Fruit fly (Drosophila melanogaster) whole organism, pupa: ENCODE results near the gene CG4661.
A peak's percentile ranks its signal among the peaks of the same experiment; 100 is the strongest.

Source experiments
- CG10348 ChIP-seq: fragments of 200-800 bp; sonication (Bioruptor generic); IDR thresholded peaks from 2 replicates; pipeline ENCODE4 v1.3.6; 2022; ENCODE audit warnings: missing biosample characterization, missing genetic modification characterization
- CG12605 ChIP-seq: fragments of 200-800 bp; sonication (Bioruptor generic); IDR thresholded peaks from 2 replicates; pipeline ENCODE4 v1.3.6; 2022; ENCODE audit warnings: missing biosample characterization, missing genetic modification characterization
- CG13204 ChIP-seq: fragments of 200-800 bp; sonication (Bioruptor generic); optimal IDR thresholded peaks from 2 replicates; lab custom pipeline; 2018; ENCODE audit warnings: missing biosample characterization, mild to moderate bottlenecking, missing genetic modification characterization, moderate library complexity
- CG14655 ChIP-seq: fragments of 200-800 bp; sonication (Bioruptor generic); optimal IDR thresholded peaks from 3 replicates; lab custom pipeline; 2017; ENCODE audit warnings: mild to moderate bottlenecking, missing biosample characterization, missing genetic modification reagents, missing genetic modification characterization
- CG15710 ChIP-seq: fragments of 200-800 bp; sonication (Bioruptor generic); optimal IDR thresholded peaks from 2 replicates; lab custom pipeline; 2018; ENCODE audit warnings: missing biosample characterization, mild to moderate bottlenecking, missing genetic modification characterization, moderate library complexity
- CG17806 ChIP-seq: fragments of 200-800 bp; sonication (Bioruptor generic); optimal IDR thresholded peaks from 2 replicates; lab custom pipeline; 2018; ENCODE audit warnings: missing biosample characterization, mild to moderate bottlenecking, missing genetic modification characterization, moderate library complexity
- CG32121 ChIP-seq: fragments of 200-800 bp; sonication (Bioruptor generic); IDR thresholded peaks from 2 replicates; pipeline ENCODE4 v1.3.6; 2022; ENCODE audit warnings: missing biosample characterization, missing genetic modification characterization
- CG34367 ChIP-seq: fragments of 200-800 bp; sonication (Bioruptor generic); optimal IDR thresholded peaks from 2 replicates; lab custom pipeline; 2018; ENCODE audit warnings: missing biosample characterization, mild to moderate bottlenecking, missing genetic modification characterization
- CG4496 ChIP-seq: fragments of 200-800 bp; sonication (Bioruptor generic); IDR thresholded peaks from 3 replicates; pipeline ENCODE4 v1.3.6; 2022; ENCODE audit warnings: missing biosample characterization, missing genetic modification characterization
- CG8159 ChIP-seq: fragments of 200-800 bp; sonication (Bioruptor generic); optimal IDR thresholded peaks from 3 replicates; lab custom pipeline; 2018; ENCODE audit warnings: missing biosample characterization, mild to moderate bottlenecking, missing genetic modification characterization, moderate library complexity
- CG8301 ChIP-seq: fragments of 200-800 bp; sonication (Bioruptor generic); optimal IDR thresholded peaks from 2 replicates; lab custom pipeline; 2018; ENCODE audit warnings: missing biosample characterization, mild to moderate bottlenecking, missing genetic modification characterization
- CG9948 ChIP-seq: fragments of 200-800 bp; sonication (Bioruptor generic); optimal IDR thresholded peaks from 2 replicates; lab custom pipeline; 2018; ENCODE audit warnings: missing biosample characterization, mild to moderate bottlenecking, missing genetic modification characterization, moderate library complexity
- D1 ChIP-seq: fragments of 200-800 bp; sonication (Bioruptor generic); optimal IDR thresholded peaks from 2 replicates; lab custom pipeline; 2018; ENCODE audit warnings: missing biosample characterization, mild to moderate bottlenecking, missing genetic modification characterization, moderate library complexity
- EcR ChIP-seq: fragments of 200-800 bp; sonication (Bioruptor generic); optimal IDR thresholded peaks from 3 replicates; lab custom pipeline; 2019; ENCODE audit warnings: missing biosample characterization, missing genetic modification characterization, mild to moderate bottlenecking, moderate library complexity, missing genetic modification reagents
- Ets98B ChIP-seq: fragments of 200-800 bp; sonication (Bioruptor generic); IDR thresholded peaks from 2 replicates; pipeline ENCODE4 v1.3.6; 2022; ENCODE audit warnings: missing biosample characterization, missing genetic modification characterization
- Pif1A ChIP-seq: fragments of 200-800 bp; sonication (Bioruptor generic); optimal IDR thresholded peaks from 3 replicates; lab custom pipeline; 2016; ENCODE audit warnings: missing biosample characterization, missing genetic modification characterization
- Pif1B ChIP-seq: fragments of 200-800 bp; sonication (Bioruptor generic); optimal IDR thresholded peaks from 3 replicates; lab custom pipeline; 2016; ENCODE audit warnings: missing biosample characterization, missing genetic modification characterization
- Snoo ChIP-seq: fragments of 200-800 bp; sonication (Bioruptor generic); optimal IDR thresholded peaks from 3 replicates; lab custom pipeline; 2017; ENCODE audit warnings: missing biosample characterization, mild to moderate bottlenecking, missing genetic modification characterization, inconsistent platforms
- fd96Ca ChIP-seq: fragments of 200-800 bp; sonication (Bioruptor generic); IDR thresholded peaks from 3 replicates; pipeline ENCODE4 v1.3.6; 2022; ENCODE audit warnings: missing biosample characterization, missing genetic modification characterization
- gl ChIP-seq: fragments of 200-800 bp; sonication (Bioruptor generic); optimal IDR thresholded peaks from 2 replicates; lab custom pipeline; 2018; ENCODE audit warnings: missing biosample characterization, mild to moderate bottlenecking, missing genetic modification characterization
- rn ChIP-seq: fragments of 200-800 bp; sonication (Bioruptor generic); IDR thresholded peaks from 2 replicates; pipeline ENCODE4 v1.3.6; 2022; ENCODE audit warnings: missing biosample characterization, missing genetic modification characterization

Gene CG4661

dm6 chrX:12900718-12901442 is 43.4 kb upstream of the CG4661 start, which contains the start of gene Coq8:
Coq8 (minus strand) TSS chrX:12901114.
- TF ChIP-seq fd96Ca (GFP tag; lab: Robert Waterston, UW): 0 out of 3 replicates have a peak, but pooled peaks have one; percentile 11
- TF ChIP-seq CG9948 (tag; lab: Kevin White, UChicago): no peak

dm6 chrX:12898569-12898968 is 41.0 kb upstream of the CG4661 start, which contains the start of gene CG32650:
CG32650 (minus strand) TSS chrX:12898669.
- TF ChIP-seq CG9948 (tag; lab: Kevin White, UChicago) (no peak), CG34367 (tag; lab: Kevin White, UChicago) (no peak), gl (tag; lab: Kevin White, UChicago) (no peak), Snoo (tag; lab: Kevin White, UChicago) (no peak), Ets98B (GFP tag; lab: Robert Waterston, UW) (no peak), CG10348 (GFP tag; lab: Robert Waterston, UW) (no peak), CG8301 (tag; lab: Kevin White, UChicago) (no peak), CG13204 (GFP tag; lab: Kevin White, UChicago) (no peak)

dm6 chrX:12897150-12897549 is 39.6 kb upstream of the CG4661 start, which contains the start of gene Pde9:
Pde9 (minus strand) TSS chrX:12897327.
- peak; percentile 14; the same call in 1 of the 2 replicates for TF ChIP-seq CG12605 (GFP tag; lab: Robert Waterston, UW)
- no peak for TF ChIP-seq Pif1B (GFP tag; lab: Kevin White, UChicago)
- no peak for TF ChIP-seq CG8159 (tag; lab: Kevin White, UChicago)
- TF ChIP-seq fd96Ca (GFP tag; lab: Robert Waterston, UW): no peak
- TF ChIP-seq CG32121 (GFP tag; lab: Robert Waterston, UW): no peak
- TF ChIP-seq CG4496: peak; percentile 21; the same call in 1 of the 3 replicates
- no peak for TF ChIP-seq CG8301 (tag; lab: Kevin White, UChicago)
- TF ChIP-seq Snoo (tag; lab: Kevin White, UChicago): no peak
- TF ChIP-seq, all 21 proteins: peak for 2

- TF ChIP-seq CG32121 (GFP tag; lab: Robert Waterston, UW) (peak; percentile 22; the same call in 1 of the 2 replicates), Snoo (tag; lab: Kevin White, UChicago) (no peak), EcR (GFP tag; lab: Kevin White, UChicago) (peak; percentile 81), CG8159 (tag; lab: Kevin White, UChicago) (peak; percentile 26), CG15710 (tag; lab: Kevin White, UChicago) (peak; percentile 17), CG4496 (peak; percentile 62; the same call in 2 of the 3 replicates), Pif1A (GFP tag; lab: Kevin White, UChicago) (no peak), CG8301 (tag; lab: Kevin White, UChicago) (peak; percentile 40), gl (tag; lab: Kevin White, UChicago) (no peak), CG17806 (tag; lab: Kevin White, UChicago) (peak; percentile 28), fd96Ca (GFP tag; lab: Robert Waterston, UW) (peak; percentile 28; the same call in 1 of the 3 replicates)
These were observed 38.9 kb upstream of the CG4661 start for dm6 chrX:12896393-12896792.

dm6 chrX:12895114-12895723 is 37.7 kb upstream of the CG4661 start:
- TF ChIP-seq CG8301 (tag; lab: Kevin White, UChicago): no peak
- TF ChIP-seq CG9948 (tag; lab: Kevin White, UChicago): no peak
- peak; percentile 58 for TF ChIP-seq EcR (GFP tag; lab: Kevin White, UChicago)
- TF ChIP-seq CG10348 (GFP tag; lab: Robert Waterston, UW): no peak
- no peak for TF ChIP-seq CG34367 (tag; lab: Kevin White, UChicago)
- 0 out of 2 replicates have a peak, but pooled peaks have one; percentile 41 for TF ChIP-seq CG12605 (GFP tag; lab: Robert Waterston, UW)
- no peak for TF ChIP-seq gl (tag; lab: Kevin White, UChicago)
- no peak for TF ChIP-seq rn (GFP tag; lab: Robert Waterston, UW)
- no peak for TF ChIP-seq Pif1A (GFP tag; lab: Kevin White, UChicago)
- no peak for TF ChIP-seq CG14655 (GFP tag; lab: Kevin White, UChicago)
- no peak for TF ChIP-seq Pif1B (GFP tag; lab: Kevin White, UChicago)

- no peak for TF ChIP-seq Pif1A (GFP tag; lab: Kevin White, UChicago)
- no peak for TF ChIP-seq CG12605 (GFP tag; lab: Robert Waterston, UW)
- TF ChIP-seq CG4496: no peak
- no peak for TF ChIP-seq Ets98B (GFP tag; lab: Robert Waterston, UW)
- no peak for TF ChIP-seq CG10348 (GFP tag; lab: Robert Waterston, UW)
- TF ChIP-seq CG8301 (tag; lab: Kevin White, UChicago): no peak
- TF ChIP-seq CG32121 (GFP tag; lab: Robert Waterston, UW): no peak
- TF ChIP-seq CG34367 (tag; lab: Kevin White, UChicago): no peak
- TF ChIP-seq CG13204 (GFP tag; lab: Kevin White, UChicago): no peak
- TF ChIP-seq rn (GFP tag; lab: Robert Waterston, UW): no peak
- TF ChIP-seq CG17806 (tag; lab: Kevin White, UChicago): no peak
- TF ChIP-seq CG14655 (GFP tag; lab: Kevin White, UChicago): no peak
- TF ChIP-seq D1 (tag; lab: Kevin White, UChicago): no peak
- TF ChIP-seq CG15710 (tag; lab: Kevin White, UChicago): no peak
These were observed 36.4 kb upstream of the CG4661 start for dm6 chrX:12893969-12894368.
